Fruit fly (Drosophila melanogaster) whole organism, adult: ENCODE results near the gene CG43179.

ENCODE experiments used
- Mnt ChIP-seq: fragments of 200-800 bp; sonication (Bioruptor generic); optimal IDR thresholded peaks from 2 replicates; lab custom pipeline; 2016; ENCODE audit warnings: missing biosample characterization, mild to moderate bottlenecking, missing genetic modification characterization
- kay ChIP-seq: fragments of 200-800 bp; sonication (Bioruptor generic); peaks from one replicate; lab custom pipeline; 2016; ENCODE audit warnings: missing biosample characterization, missing genetic modification characterization, borderline replicate concordance

- peak; percentile 94 for TF ChIP-seq kay (GFP tag; lab: Kevin White, UChicago)
- peak; percentile 43 for TF ChIP-seq Mnt
Measured at dm6 chr3R:14288669-14289383, 32.9 kb downstream of the CG43179 start, which contains the start of gene red.
